Fruit fly (Drosophila melanogaster) Kc167 (cell line): ENCODE measurements around the gene upSET.

Experiments used
- Sin3A ChIP-seq: fragments of >200 bp; optimal IDR thresholded peaks from 2 replicates; lab custom pipeline; 2018; ENCODE audit warnings: missing external identifiers
- h ChIP-seq: fragments of >200 bp; optimal IDR thresholded peaks from 3 replicates; lab custom pipeline; 2018; ENCODE audit warnings: missing external identifiers
- insv ChIP-seq: fragments of >200 bp; optimal IDR thresholded peaks from 3 replicates; lab custom pipeline; 2018; ENCODE audit warnings: missing external identifiers
- psq ChIP-seq: fragments of >200 bp; optimal IDR thresholded peaks from 2 replicates; lab custom pipeline; 2017; ENCODE audit warnings: missing external identifiers
- ttk ChIP-seq: sonication (Bioruptor generic); optimal IDR thresholded peaks from 2 replicates; lab custom pipeline; 2017; ENCODE audit warnings: missing external identifiers

dm6 chr3L:13957789-13958188 lies 44.1 kb upstream of the upSET start:
- TF ChIP-seq Sin3A (lab: Kevin White, UChicago) (no peak), h (lab: Kevin White, UChicago) (no peak), psq (lab: Kevin White, UChicago) (no peak), insv (lab: Kevin White, UChicago) (no peak), ttk (lab: Kevin White, UChicago) (no peak)
